Fruit fly (Drosophila melanogaster) whole organism, embryonic: ENCODE data around the gene CG43618.

Source experiments
- CG14860 ChIP-seq: fragments of 200-800 bp; sonication (Bioruptor generic); IDR thresholded peaks from 3 replicates; pipeline ENCODE4 v1.3.6; 2022; ENCODE audit warnings: missing biosample characterization, missing genetic modification characterization; ENCODE audit not compliant: partially characterized antibody
- CG17328 ChIP-seq: fragments of 200-800 bp; sonication (Bioruptor generic); IDR thresholded peaks from 2 replicates; pipeline ENCODE4 v1.3.6; 2022; ENCODE audit warnings: missing biosample characterization, missing genetic modification characterization
- CG2875 ChIP-seq: fragments of 200-800 bp; sonication (Bioruptor generic); optimal IDR thresholded peaks from 2 replicates; lab custom pipeline; 2017; ENCODE audit warnings: missing biosample characterization, mild to moderate bottlenecking, missing genetic modification characterization, missing genetic modification reagents
- CG4730 ChIP-seq: fragments of 200-800 bp; sonication (Bioruptor generic); IDR thresholded peaks from 2 replicates; pipeline ENCODE4 v1.3.6; 2022; ENCODE audit warnings: missing biosample characterization, missing genetic modification characterization
- bigmax ChIP-seq: fragments of 200-800 bp; sonication (Bioruptor generic); optimal IDR thresholded peaks from 2 replicates; lab custom pipeline; 2018; ENCODE audit warnings: missing biosample characterization, mild to moderate bottlenecking, missing genetic modification characterization
- klu ChIP-seq: fragments of 200-800 bp; sonication (Bioruptor generic); IDR thresholded peaks from 2 replicates; pipeline ENCODE4 v1.3.6; 2022; ENCODE audit warnings: missing biosample characterization, missing genetic modification characterization
- lola ChIP-seq, 3 experiments: fragments of >200 bp in 2 of 3; fragments of 200-800 bp in 1 of 3; sonication (Bioruptor generic) in 1 of 3; optimal IDR thresholded peaks; 2 replicates each; lab custom pipeline; 2017 to 2019; ENCODE audit warnings: missing biosample characterization in 3 of 3, missing genetic modification characterization in 3 of 3, mild to moderate bottlenecking in 1 of 3, moderate library complexity in 1 of 3
- tna ChIP-seq: fragments of 200-800 bp; sonication (Bioruptor generic); IDR thresholded peaks from 2 replicates; pipeline ENCODE4 v1.3.6; 2022; ENCODE audit warnings: missing biosample characterization, missing genetic modification characterization; ENCODE audit not compliant: partially characterized antibody
- trem ChIP-seq: fragments of 200-800 bp; optimal IDR thresholded peaks from 3 replicates; lab custom pipeline; 2019; ENCODE audit warnings: missing biosample characterization, mild to moderate bottlenecking, missing genetic modification characterization, moderate library complexity
- unpg ChIP-seq: fragments of 200-800 bp; sonication (Bioruptor generic); optimal IDR thresholded peaks from 3 replicates; lab custom pipeline; 2018; ENCODE audit warnings: missing biosample characterization, mild to moderate bottlenecking, missing genetic modification characterization, moderate library complexity

DNA sequence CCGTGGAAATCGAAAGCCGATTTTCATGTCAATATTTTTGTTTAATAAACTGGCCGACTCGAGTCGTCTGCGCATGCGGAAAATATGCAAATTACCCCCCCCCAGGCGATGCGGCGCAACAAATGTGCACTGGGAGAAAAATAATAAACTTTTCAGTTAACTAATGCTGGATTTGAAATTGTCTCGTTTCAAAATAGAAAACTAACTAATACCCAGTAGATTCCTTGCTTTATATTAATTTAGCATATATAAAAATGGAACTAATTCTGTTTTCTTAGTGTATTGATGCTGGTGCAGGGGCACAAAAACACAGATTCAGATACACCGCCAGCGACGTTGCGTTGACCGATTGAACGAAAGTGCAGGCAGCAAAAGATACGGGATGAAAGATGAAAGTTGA lies 11.1 kb upstream of the CG43618 start:
- TF ChIP-seq tna (GFP tag; lab: Robert Waterston, UW): no peak
- TF ChIP-seq klu (GFP tag; lab: Robert Waterston, UW): no peak
- TF ChIP-seq trem: no peak
- TF ChIP-seq CG2875: no peak
- TF ChIP-seq CG4730 (GFP tag; lab: Robert Waterston, UW): no peak
- peak; percentile 9 for TF ChIP-seq unpg (GFP tag; lab: Kevin White, UChicago)
- no peak for TF ChIP-seq lola (GFP tag; optimal IDR thresholded peaks at IDR 0.05; lab: Kevin White, UChicago)
- TF ChIP-seq bigmax (GFP tag; lab: Kevin White, UChicago): no peak
- peak; percentile 27; the same call in 1 of the 2 replicates for TF ChIP-seq CG17328
- TF ChIP-seq CG14860 (GFP tag; lab: Robert Waterston, UW): no peak
